Worm (Caenorhabditis elegans): ENCODE measurements around the gene C39B10.7.

DNA sequence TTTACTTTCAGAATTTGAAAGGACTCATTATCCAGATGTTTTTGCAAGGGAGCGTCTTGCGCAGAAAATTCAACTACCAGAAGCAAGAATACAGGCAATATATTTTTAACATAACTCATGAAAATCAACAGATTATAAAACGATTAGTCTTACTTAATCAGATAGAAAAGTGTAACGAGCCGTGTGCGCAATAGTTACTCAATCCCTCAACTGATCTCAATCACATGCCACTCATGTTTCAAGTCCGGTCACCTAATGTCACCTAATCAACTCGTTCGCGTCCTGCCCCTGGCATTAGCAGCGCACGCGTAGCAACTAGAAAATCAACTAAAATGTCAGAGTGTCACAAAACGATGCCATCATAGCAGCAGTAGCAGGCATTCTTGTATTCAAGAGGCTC, 39.9 kb downstream of the C39B10.7 start:
- no peak for TF ChIP-seq skn-1 (tag; optimal IDR thresholded peaks at IDR 0.05)
- TF ChIP-seq unc-39 (tag; optimal IDR thresholded peaks at IDR 0.05), result no peak
- TF ChIP-seq ama-1 (optimal IDR thresholded peaks at IDR 0.05), result no peak
- no peak for TF ChIP-seq dve-1 (tag; optimal IDR thresholded peaks at IDR 0.05; ENCODE audit: insufficient read depth)
- no peak for TF ChIP-seq F10B5.3 (tag; optimal IDR thresholded peaks at IDR 0.05)
- TF ChIP-seq lin-13 (GFP tag; optimal IDR thresholded peaks at IDR 0.05), result no peak
